Fruit fly (Drosophila melanogaster) whole organism, prepupa: Measurements from ENCODE around the gene CG12241.

Experiments
- Blimp-1 ChIP-seq: fragments of 200-800 bp; sonication (Bioruptor generic); optimal IDR thresholded peaks from 3 replicates; lab custom pipeline; 2017; ENCODE audit warnings: missing biosample characterization, missing genetic modification characterization, mild to moderate bottlenecking, moderate library complexity, missing genetic modification reagents
- CG10669 ChIP-seq: fragments of 200-800 bp; sonication (Bioruptor generic); optimal IDR thresholded peaks from 3 replicates; lab custom pipeline; 2018; ENCODE audit warnings: missing biosample characterization, mild to moderate bottlenecking, missing genetic modification characterization, moderate library complexity
- CG11294 ChIP-seq: fragments of 200-800 bp; sonication (Bioruptor generic); IDR thresholded peaks from 2 replicates; pipeline ENCODE4 v1.3.6; 2022; ENCODE audit warnings: missing biosample characterization, missing genetic modification characterization
- CG11762 ChIP-seq: fragments of 200-800 bp; sonication (Bioruptor generic); optimal IDR thresholded peaks from 3 replicates; lab custom pipeline; 2016; ENCODE audit warnings: missing biosample characterization, missing genetic modification characterization; ENCODE audit not compliant: insufficient read depth
- CG11902 ChIP-seq: fragments of 200-800 bp; sonication (Bioruptor generic); optimal IDR thresholded peaks from 3 replicates; lab custom pipeline; 2016; ENCODE audit warnings: missing biosample characterization, missing genetic modification characterization
- CG15336 ChIP-seq: fragments of 200-800 bp; sonication (Bioruptor generic); IDR thresholded peaks from 2 replicates; pipeline ENCODE4 v1.3.6; 2022; ENCODE audit warnings: missing biosample characterization, missing genetic modification characterization
- CG1621 ChIP-seq: fragments of 200-800 bp; sonication (Bioruptor generic); optimal IDR thresholded peaks from 3 replicates; lab custom pipeline; 2018; ENCODE audit warnings: missing biosample characterization, mild to moderate bottlenecking, missing genetic modification characterization
- CG3032 ChIP-seq: fragments of 200-800 bp; optimal IDR thresholded peaks from 2 replicates; lab custom pipeline; 2019; ENCODE audit warnings: missing biosample characterization, mild to moderate bottlenecking, missing genetic modification characterization, moderate library complexity
- CG31627 ChIP-seq: fragments of 200-800 bp; sonication (Bioruptor generic); optimal IDR thresholded peaks from 3 replicates; lab custom pipeline; 2016; ENCODE audit warnings: missing biosample characterization, missing genetic modification characterization
- CG34406 ChIP-seq: fragments of 200-800 bp; sonication (Bioruptor generic); optimal IDR thresholded peaks from 3 replicates; lab custom pipeline; 2016; ENCODE audit warnings: missing biosample characterization, missing genetic modification characterization
- CG3919 ChIP-seq: fragments of 200-800 bp; sonication (Bioruptor generic); optimal IDR thresholded peaks from 3 replicates; lab custom pipeline; 2016; ENCODE audit warnings: missing biosample characterization, missing genetic modification characterization
- CG6163 ChIP-seq: fragments of 200-800 bp; sonication (Bioruptor generic); IDR thresholded peaks from 3 replicates; pipeline ENCODE4 v1.3.6; 2022; ENCODE audit warnings: missing biosample characterization, missing genetic modification characterization
- CG6792 ChIP-seq: fragments of 200-800 bp; sonication (Bioruptor generic); optimal IDR thresholded peaks from 3 replicates; lab custom pipeline; 2016; ENCODE audit warnings: missing biosample characterization, missing genetic modification characterization
- CG6808 ChIP-seq: fragments of 200-800 bp; sonication (Bioruptor generic); optimal IDR thresholded peaks from 3 replicates; lab custom pipeline; 2017; ENCODE audit warnings: missing biosample characterization, missing genetic modification characterization, mild to moderate bottlenecking, moderate library complexity, missing genetic modification reagents
- CG6854 ChIP-seq: fragments of 200-800 bp; sonication (Bioruptor generic); optimal IDR thresholded peaks from 2 replicates; lab custom pipeline; 2017; ENCODE audit warnings: missing biosample characterization, mild to moderate bottlenecking, missing genetic modification characterization
- CG7368 ChIP-seq: fragments of 200-800 bp; sonication (Bioruptor generic); optimal IDR thresholded peaks from 3 replicates; lab custom pipeline; 2016; ENCODE audit warnings: missing biosample characterization, missing genetic modification characterization
- CG8119 ChIP-seq: fragments of 200-800 bp; sonication (Bioruptor generic); IDR thresholded peaks from 3 replicates; pipeline ENCODE4 v1.3.6; 2022; ENCODE audit warnings: missing biosample characterization, missing genetic modification characterization
- CG9139 ChIP-seq: fragments of 200-800 bp; sonication (Bioruptor generic); optimal IDR thresholded peaks from 3 replicates; lab custom pipeline; 2017; ENCODE audit warnings: missing biosample characterization, mild to moderate bottlenecking, missing genetic modification characterization
- Eip78C ChIP-seq: fragments of 200-800 bp; sonication (Bioruptor generic); peaks from one replicate; lab custom pipeline; 2016; ENCODE audit warnings: missing biosample characterization, missing genetic modification characterization
- Eip93F ChIP-seq: fragments of 200-800 bp; sonication (Bioruptor generic); optimal IDR thresholded peaks from 2 replicates; lab custom pipeline; 2016; ENCODE audit warnings: missing biosample characterization, mild to moderate bottlenecking, missing genetic modification characterization
- Ets21C ChIP-seq: fragments of 200-800 bp; sonication (Bioruptor generic); optimal IDR thresholded peaks from 3 replicates; lab custom pipeline; 2016; ENCODE audit warnings: missing biosample characterization, missing genetic modification characterization
- Ets96B ChIP-seq: fragments of 200-800 bp; optimal IDR thresholded peaks from 2 replicates; lab custom pipeline; 2019; ENCODE audit warnings: missing biosample characterization, mild to moderate bottlenecking, missing genetic modification characterization, moderate library complexity
- Gug ChIP-seq: fragments of 200-800 bp; sonication (Bioruptor generic); IDR thresholded peaks from 2 replicates; pipeline ENCODE4 v1.3.6; 2022; ENCODE audit warnings: missing biosample characterization, missing genetic modification characterization
- Hr39 ChIP-seq: fragments of 200-800 bp; sonication (Bioruptor generic); optimal IDR thresholded peaks from 2 replicates; lab custom pipeline; 2016; ENCODE audit warnings: missing biosample characterization, missing genetic modification characterization
- Hr4 ChIP-seq: fragments of 200-800 bp; sonication (Bioruptor generic); optimal IDR thresholded peaks from 3 replicates; lab custom pipeline; 2016; ENCODE audit warnings: missing biosample characterization, missing genetic modification characterization
- Lpt ChIP-seq: fragments of 200-800 bp; sonication (Bioruptor generic); optimal IDR thresholded peaks from 3 replicates; lab custom pipeline; 2016; ENCODE audit warnings: missing biosample characterization, missing genetic modification characterization
- OdsH ChIP-seq: fragments of 200-800 bp; sonication (Bioruptor generic); optimal IDR thresholded peaks from 3 replicates; lab custom pipeline; 2016; ENCODE audit warnings: missing biosample characterization, missing genetic modification characterization
- Smox ChIP-seq: fragments of 200-800 bp; sonication (Bioruptor generic); optimal IDR thresholded peaks from 3 replicates; lab custom pipeline; 2016; ENCODE audit warnings: missing biosample characterization, missing genetic modification characterization
- Sox14 ChIP-seq: fragments of 200-800 bp; sonication (Bioruptor generic); optimal IDR thresholded peaks from 3 replicates; lab custom pipeline; 2016; ENCODE audit warnings: missing biosample characterization, missing genetic modification characterization
- Sox15 ChIP-seq: fragments of 200-800 bp; sonication (Bioruptor generic); optimal IDR thresholded peaks from 3 replicates; lab custom pipeline; 2016; ENCODE audit warnings: missing biosample characterization, missing genetic modification characterization
- acj6 ChIP-seq: fragments of 200-800 bp; sonication (Bioruptor generic); optimal IDR thresholded peaks from 3 replicates; lab custom pipeline; 2016; ENCODE audit warnings: missing biosample characterization, missing genetic modification characterization
- cyc ChIP-seq: fragments of 200-800 bp; sonication (Bioruptor generic); optimal IDR thresholded peaks from 3 replicates; lab custom pipeline; 2016; ENCODE audit warnings: missing biosample characterization, missing genetic modification characterization
- dsx ChIP-seq: fragments of 200-800 bp; optimal IDR thresholded peaks from 3 replicates; lab custom pipeline; 2019; ENCODE audit warnings: missing biosample characterization, mild to moderate bottlenecking, missing genetic modification characterization, moderate library complexity; ENCODE audit not compliant: poor library complexity, severe bottlenecking
- eg ChIP-seq: fragments of 200-800 bp; sonication (Bioruptor generic); IDR thresholded peaks from 3 replicates; pipeline ENCODE4 v1.3.6; 2022; ENCODE audit warnings: missing biosample characterization, missing genetic modification characterization
- esn ChIP-seq: fragments of 200-800 bp; sonication (Bioruptor generic); optimal IDR thresholded peaks from 2 replicates; lab custom pipeline; 2016; ENCODE audit warnings: missing biosample characterization, mild to moderate bottlenecking, missing genetic modification characterization, moderate library complexity
- fd85E ChIP-seq: fragments of 200-800 bp; sonication (Bioruptor generic); optimal IDR thresholded peaks from 3 replicates; lab custom pipeline; 2016; ENCODE audit warnings: missing biosample characterization, missing genetic modification characterization
- fkh ChIP-seq: fragments of 200-800 bp; sonication (Bioruptor generic); optimal IDR thresholded peaks from 3 replicates; lab custom pipeline; 2017; ENCODE audit warnings: missing biosample characterization, mild to moderate bottlenecking, missing genetic modification characterization, moderate library complexity
- lz ChIP-seq: fragments of 200-800 bp; sonication (Bioruptor generic); optimal IDR thresholded peaks from 3 replicates; lab custom pipeline; 2016; ENCODE audit warnings: missing biosample characterization, missing genetic modification characterization
- spab ChIP-seq: fragments of 200-800 bp; sonication (Bioruptor generic); optimal IDR thresholded peaks from 2 replicates; lab custom pipeline; 2017; ENCODE audit warnings: missing biosample characterization, mild to moderate bottlenecking, missing genetic modification characterization, missing genetic modification reagents
- svp ChIP-seq: fragments of 200-800 bp; sonication (Bioruptor generic); peaks from one replicate; lab custom pipeline; 2016; ENCODE audit warnings: missing biosample characterization, missing genetic modification characterization
- topi ChIP-seq: fragments of 200-800 bp; sonication (Bioruptor generic); optimal IDR thresholded peaks from 3 replicates; lab custom pipeline; 2016; ENCODE audit warnings: missing biosample characterization, missing genetic modification characterization
- vri ChIP-seq: fragments of 200-800 bp; sonication (Bioruptor generic); optimal IDR thresholded peaks from 3 replicates; lab custom pipeline; 2016; ENCODE audit warnings: missing biosample characterization, mild to moderate bottlenecking, missing genetic modification characterization

CG12241 gene

dm6 chr3R:15205223-15205622 is 13.8 kb upstream of the CG12241 start (continued):
- no peak; the same call in 1 of the 2 replicates for TF ChIP-seq CG15336 (GFP tag; lab: Robert Waterston, UW)
- no peak for TF ChIP-seq Eip93F (GFP tag; lab: Kevin White, UChicago)
- no peak for TF ChIP-seq CG8119 (GFP tag; lab: Robert Waterston, UW)
- TF ChIP-seq CG6808 (GFP tag; lab: Kevin White, UChicago): no peak
- TF ChIP-seq fkh (GFP tag; lab: Kevin White, UChicago): no peak
- no peak for TF ChIP-seq CG11294 (GFP tag; lab: Robert Waterston, UW)
- TF ChIP-seq eg: 0 out of 3 replicates have a peak, but pooled peaks have one; percentile 44
- TF ChIP-seq Lpt: no peak
- peak; percentile 32 for TF ChIP-seq vri (GFP tag; lab: Kevin White, UChicago)
- no peak for TF ChIP-seq fd85E (GFP tag; lab: Kevin White, UChicago)
- no peak for TF ChIP-seq CG11762 (GFP tag; lab: Kevin White, UChicago)
- TF ChIP-seq CG6854 (GFP tag; lab: Kevin White, UChicago): peak; percentile 42
- no peak for TF ChIP-seq CG7368 (GFP tag; lab: Kevin White, UChicago)
- TF ChIP-seq CG3919 (GFP tag; lab: Kevin White, UChicago): no peak
- no peak for TF ChIP-seq Eip78C (GFP tag; lab: Kevin White, UChicago)
- TF ChIP-seq svp (GFP tag; lab: Kevin White, UChicago): no peak
- no peak for TF ChIP-seq cyc (GFP tag; lab: Kevin White, UChicago)
- TF ChIP-seq Sox15 (GFP tag; lab: Kevin White, UChicago): no peak
- TF ChIP-seq CG34406 (GFP tag; lab: Kevin White, UChicago): no peak
- no peak for TF ChIP-seq CG9139
- no peak for TF ChIP-seq CG6163 (GFP tag; lab: Robert Waterston, UW)

dm6 chr3R:15206273-15206672 is 12.8 kb upstream of the CG12241 start, which contains the start of gene Spn88Ea:
TSS of gene Spn88Ea (minus strand) at chr3R:15206447.
- TF ChIP-seq Eip78C (GFP tag; lab: Kevin White, UChicago): peak; percentile 59
- TF ChIP-seq CG11902 (GFP tag; lab: Kevin White, UChicago): no peak
- TF ChIP-seq dsx (GFP tag; lab: Kevin White, UChicago): peak; percentile 13
- TF ChIP-seq OdsH (GFP tag; lab: Kevin White, UChicago): no peak
- TF ChIP-seq CG10669 (GFP tag; lab: Kevin White, UChicago): no peak
- peak; percentile 46; the same call in 1 of the 3 replicates for TF ChIP-seq eg
- TF ChIP-seq Hr39 (GFP tag; lab: Kevin White, UChicago): no peak
- peak; percentile 37; the same call in 2 of the 3 replicates for TF ChIP-seq CG6163 (GFP tag; lab: Robert Waterston, UW)
- no peak for TF ChIP-seq fkh (GFP tag; lab: Kevin White, UChicago)
- TF ChIP-seq lz (GFP tag; lab: Kevin White, UChicago): peak; percentile 1
- TF ChIP-seq CG7368 (GFP tag; lab: Kevin White, UChicago): no peak
- no peak for TF ChIP-seq CG3032 (tag; lab: Kevin White, UChicago)
- TF ChIP-seq CG1621: peak; percentile 5
- TF ChIP-seq CG9139: no peak
- no peak for TF ChIP-seq Ets21C
- no peak for TF ChIP-seq Ets96B (tag; lab: Kevin White, UChicago)
- TF ChIP-seq CG3919 (GFP tag; lab: Kevin White, UChicago): peak; percentile 25
- TF ChIP-seq CG6854 (GFP tag; lab: Kevin White, UChicago): no peak
- peak; percentile 35; the same call in 1 of the 2 replicates for TF ChIP-seq CG15336 (GFP tag; lab: Robert Waterston, UW)
- no peak for TF ChIP-seq svp (GFP tag; lab: Kevin White, UChicago)
- TF ChIP-seq cyc (GFP tag; lab: Kevin White, UChicago): no peak
- no peak for TF ChIP-seq spab

dm6 chr3R:15208712-15209499 is 10.2 kb upstream of the CG12241 start, which contains the start of the genes Spn88Eb and Mau2:
TSS of gene Spn88Eb (minus strand) at chr3R:15208762.
TSS of gene Mau2 (plus strand) at chr3R:15209204.
- peak; percentile 49 for TF ChIP-seq Sox14
- peak; percentile 52 for TF ChIP-seq esn
- peak; percentile 8 for TF ChIP-seq CG6792 (GFP tag; lab: Kevin White, UChicago)
- TF ChIP-seq CG7368 (GFP tag; lab: Kevin White, UChicago): no peak
- no peak for TF ChIP-seq CG1621
- TF ChIP-seq CG3032 (tag; lab: Kevin White, UChicago): peak; percentile 62
- TF ChIP-seq Gug (GFP tag; lab: Robert Waterston, UW): peak; percentile 60
- peak; percentile 43; the same call in 1 of the 2 replicates for TF ChIP-seq CG11294 (GFP tag; lab: Robert Waterston, UW)
- TF ChIP-seq cyc (GFP tag; lab: Kevin White, UChicago): peak; percentile 52
- no peak for TF ChIP-seq Smox (GFP tag; lab: Kevin White, UChicago)
- TF ChIP-seq acj6 (GFP tag; lab: Kevin White, UChicago): no peak
- peak; percentile 70 for TF ChIP-seq eg
- no peak for TF ChIP-seq Hr4 (GFP tag; lab: Kevin White, UChicago)
- TF ChIP-seq CG6163 (GFP tag; lab: Robert Waterston, UW): peak; percentile 18; the same call in 1 of the 3 replicates
- TF ChIP-seq CG31627 (GFP tag; lab: Kevin White, UChicago): peak; percentile 63
- TF ChIP-seq lz (GFP tag; lab: Kevin White, UChicago): peak; percentile 58
- TF ChIP-seq Blimp-1 (GFP tag; lab: Kevin White, UChicago): no peak
- no peak for TF ChIP-seq fd85E (GFP tag; lab: Kevin White, UChicago)
- peak; percentile 33 for TF ChIP-seq Eip93F (GFP tag; lab: Kevin White, UChicago)
- TF ChIP-seq CG11762 (GFP tag; lab: Kevin White, UChicago): no peak
- TF ChIP-seq topi (GFP tag; lab: Kevin White, UChicago): no peak
